Worm (Caenorhabditis elegans) whole organism, mixed stage, embryonic: ENCODE results near the gene Y7A9A.1.

Experiments used
- bed-3 ChIP-seq: fragments of 200-800 bp; sonication (Bioruptor generic); optimal IDR thresholded peaks from 3 replicates; lab custom pipeline; 2018; ENCODE audit warnings: mild to moderate bottlenecking, missing genetic modification characterization, moderate library complexity, missing compliant biosample characterization
- blmp-1 ChIP-seq: fragments of 150-350 bp; optimal IDR thresholded peaks from 2 replicates; lab custom pipeline; 2014; ENCODE audit warnings: missing biosample characterization, missing genetic modification characterization
- ceh-39 ChIP-seq: fragments of 150-350 bp; optimal IDR thresholded peaks from 2 replicates; lab custom pipeline; 2014; ENCODE audit warnings: missing biosample characterization, missing genetic modification characterization
- ceh-43 ChIP-seq: fragments of 200-800 bp; sonication (Bioruptor generic); optimal IDR thresholded peaks from 2 replicates; lab custom pipeline; 2018; ENCODE audit warnings: mild to moderate bottlenecking, missing genetic modification characterization, moderate library complexity, missing compliant biosample characterization
- ceh-83 ChIP-seq: fragments of 200-800 bp; sonication (Bioruptor generic); optimal IDR thresholded peaks from 2 replicates; lab custom pipeline; 2018; ENCODE audit warnings: mild to moderate bottlenecking, missing genetic modification characterization, missing compliant biosample characterization
- ces-1 ChIP-seq: fragments of 150-350 bp; optimal IDR thresholded peaks from 2 replicates; lab custom pipeline; 2014; ENCODE audit warnings: missing biosample characterization, missing genetic modification reagents, missing genetic modification characterization
- cnd-1 ChIP-seq: fragments of 200-800 bp; sonication (Bioruptor generic); optimal IDR thresholded peaks from 2 replicates; lab custom pipeline; 2018; ENCODE audit warnings: mild to moderate bottlenecking, missing genetic modification characterization, missing compliant biosample characterization
- drap-1 ChIP-seq: fragments of 200-800 bp; sonication (Bioruptor generic); optimal IDR thresholded peaks from 3 replicates; lab custom pipeline; 2018; ENCODE audit warnings: mild to moderate bottlenecking, missing genetic modification characterization, missing compliant biosample characterization
- elt-1 ChIP-seq: sonication (generic microtip); optimal IDR thresholded peaks from 2 replicates; lab custom pipeline; 2017; ENCODE audit warnings: missing genetic modification characterization, mild to moderate bottlenecking, missing compliant biosample characterization, antibody characterized with exemption, moderate library complexity, borderline replicate concordance; ENCODE audit not compliant: insufficient read depth
- flh-1 ChIP-seq: fragments of 200-800 bp; sonication (Bioruptor generic); optimal IDR thresholded peaks from 2 replicates; lab custom pipeline; 2018; ENCODE audit warnings: mild to moderate bottlenecking, missing genetic modification characterization, moderate library complexity, missing compliant biosample characterization
- ham-2 ChIP-seq: fragments of 200-800 bp; sonication (Bioruptor generic); optimal IDR thresholded peaks from 2 replicates; lab custom pipeline; 2018; ENCODE audit warnings: mild to moderate bottlenecking, missing genetic modification characterization, missing compliant biosample characterization
- hlh-1 ChIP-seq: fragments of 150-350 bp; optimal IDR thresholded peaks from 2 replicates; lab custom pipeline; 2014; ENCODE audit warnings: missing biosample characterization, missing genetic modification reagents, missing genetic modification characterization
- lin-13 ChIP-seq: fragments of 150-350 bp; optimal IDR thresholded peaks from 2 replicates; lab custom pipeline; 2014; ENCODE audit warnings: missing biosample characterization, missing genetic modification characterization
- lin-32 ChIP-seq: fragments of 200-800 bp; sonication (Bioruptor generic); optimal IDR thresholded peaks from 2 replicates; lab custom pipeline; 2018; ENCODE audit warnings: mild to moderate bottlenecking, missing genetic modification characterization, missing compliant biosample characterization
- mab-5 ChIP-seq: fragments of 150-350 bp; optimal IDR thresholded peaks from 2 replicates; lab custom pipeline; 2014; ENCODE audit warnings: missing biosample characterization, missing genetic modification characterization
- nhr-12 ChIP-seq: fragments of 150-350 bp; optimal IDR thresholded peaks from 2 replicates; lab custom pipeline; 2014; ENCODE audit warnings: missing biosample characterization, missing genetic modification characterization
- nhr-2 ChIP-seq: fragments of 150-350 bp; optimal IDR thresholded peaks from 2 replicates; lab custom pipeline; 2014; ENCODE audit warnings: missing biosample characterization, missing genetic modification characterization
- nhr-237 ChIP-seq: fragments of 150-350 bp; optimal IDR thresholded peaks from 2 replicates; lab custom pipeline; 2014; ENCODE audit warnings: missing biosample characterization, missing genetic modification characterization
- nhr-28 ChIP-seq: fragments of 150-350 bp; optimal IDR thresholded peaks from 2 replicates; lab custom pipeline; 2014; ENCODE audit warnings: missing biosample characterization, missing genetic modification characterization
- pha-4 ChIP-seq: fragments of 150-350 bp; optimal IDR thresholded peaks from 2 replicates; lab custom pipeline; 2018; ENCODE audit warnings: missing biosample characterization, missing genetic modification reagents, missing genetic modification characterization
- sem-2 ChIP-seq: fragments of 200-800 bp; sonication (Bioruptor generic); optimal IDR thresholded peaks from 2 replicates; lab custom pipeline; 2018; ENCODE audit warnings: mild to moderate bottlenecking, missing genetic modification characterization, missing compliant biosample characterization
- sptf-1 ChIP-seq: sonication (generic microtip); optimal IDR thresholded peaks from 2 replicates; lab custom pipeline; 2017; ENCODE audit warnings: mild to moderate bottlenecking, missing genetic modification characterization, moderate library complexity, missing compliant biosample characterization
- tbx-8 ChIP-seq: fragments of 200-800 bp; sonication (Bioruptor generic); optimal IDR thresholded peaks from 2 replicates; lab custom pipeline; 2018; ENCODE audit warnings: mild to moderate bottlenecking, missing genetic modification characterization, moderate library complexity, missing compliant biosample characterization
- unc-120 ChIP-seq: sonication (generic microtip); optimal IDR thresholded peaks from 2 replicates; lab custom pipeline; 2017; ENCODE audit warnings: missing genetic modification characterization, missing compliant biosample characterization; ENCODE audit not compliant: poor library complexity, severe bottlenecking
- unc-39 ChIP-seq: fragments of 150-350 bp; optimal IDR thresholded peaks from 2 replicates; lab custom pipeline; 2014; ENCODE audit warnings: missing biosample characterization, missing genetic modification characterization
- unc-62 ChIP-seq: fragments of 150-350 bp; optimal IDR thresholded peaks from 2 replicates; lab custom pipeline; 2014; ENCODE audit warnings: missing biosample characterization, missing genetic modification reagents, missing genetic modification characterization
- zip-8 ChIP-seq: fragments of 150-350 bp; optimal IDR thresholded peaks from 2 replicates; lab custom pipeline; 2014; ENCODE audit warnings: missing biosample characterization, missing genetic modification characterization
- ztf-11 ChIP-seq: fragments of 150-350 bp; optimal IDR thresholded peaks from 2 replicates; lab custom pipeline; 2014; ENCODE audit warnings: missing biosample characterization, missing genetic modification characterization

Gene Y7A9A.1

DNA sequence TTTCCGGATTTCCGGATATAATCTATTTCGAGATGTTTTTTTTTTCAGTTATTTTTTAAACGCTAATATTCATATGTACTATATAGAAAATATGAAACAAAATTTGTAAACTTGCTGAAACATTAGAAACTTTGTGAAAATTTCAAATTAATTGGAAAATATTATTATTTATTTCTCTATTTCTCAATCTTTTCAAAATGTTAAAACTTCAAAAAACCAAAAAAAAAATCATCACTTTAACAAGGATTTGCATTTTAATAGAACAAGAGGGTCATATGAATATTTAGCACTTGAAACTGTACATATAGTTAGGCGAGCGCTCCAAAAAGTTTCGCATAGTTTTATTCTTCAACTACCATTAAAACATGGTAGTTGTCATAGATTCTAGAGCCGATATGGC lies at the start of gene Y7A9A.1:
Gene Y7A9A.1 (plus strand): TSS at position 301 of the 400 bp plus-strand sequence.
- TF ChIP-seq sem-2 (GFP tag; lab: Kevin White, UChicago) (no peak), ham-2 (no peak), nhr-12 (no peak), sptf-1 (tag; lab: Kevin White, UChicago) (no peak), ces-1 (GFP tag; lab: Kevin White, UChicago) (no peak)

DNA sequence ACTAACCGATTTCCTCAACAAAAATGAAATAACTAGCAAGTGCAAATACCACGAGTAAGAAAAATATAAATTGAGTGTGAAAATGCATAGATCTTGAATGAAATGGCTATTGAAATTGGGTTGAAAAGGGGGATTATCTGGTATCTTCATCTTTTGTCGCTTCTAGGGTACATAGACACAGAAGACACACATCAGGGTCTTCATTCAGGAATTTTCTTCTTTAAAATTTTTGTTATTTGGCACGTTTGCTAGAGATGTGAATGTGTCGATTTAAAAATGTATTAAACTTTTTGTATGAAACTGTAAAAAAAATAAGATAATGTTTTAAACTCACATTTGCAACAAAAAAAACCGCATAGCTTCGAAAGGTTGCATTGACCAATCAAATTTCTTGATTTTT lies 49.8 kb upstream of the Y7A9A.1 start, which contains the start of gene Y105C5B.25:
Gene Y105C5B.25 (minus strand): TSS at position 101 of the 400 bp plus-strand sequence.
- TF ChIP-seq unc-62 (GFP tag; lab: Kevin White, UChicago) = no peak
- no peak for TF ChIP-seq tbx-8 (GFP tag; lab: Kevin White, UChicago)
- no peak for TF ChIP-seq ceh-83 (GFP tag; lab: Kevin White, UChicago)
- TF ChIP-seq hlh-1 (tag; lab: Kevin White, UChicago) = no peak
- TF ChIP-seq elt-1 (tag; lab: Kevin White, UChicago) = no peak
- TF ChIP-seq mab-5 = no peak
- no peak for TF ChIP-seq bed-3 (GFP tag; lab: Kevin White, UChicago)
- no peak for TF ChIP-seq unc-120 (tag; lab: Kevin White, UChicago)
- TF ChIP-seq pha-4 (tag; lab: Kevin White, UChicago) = no peak
- no peak for TF ChIP-seq lin-32 (GFP tag; lab: Kevin White, UChicago)
- TF ChIP-seq sem-2 (GFP tag; lab: Kevin White, UChicago) = no peak
- TF ChIP-seq nhr-28 = no peak
- TF ChIP-seq ceh-39 = no peak
- no peak for TF ChIP-seq blmp-1
- TF ChIP-seq nhr-2 = no peak
- no peak for TF ChIP-seq nhr-237
- no peak for TF ChIP-seq cnd-1 (tag; lab: Kevin White, UChicago)
- TF ChIP-seq zip-8 (tag; lab: Kevin White, UChicago) = no peak
- no peak for TF ChIP-seq lin-13 (tag; lab: Kevin White, UChicago)

DNA sequence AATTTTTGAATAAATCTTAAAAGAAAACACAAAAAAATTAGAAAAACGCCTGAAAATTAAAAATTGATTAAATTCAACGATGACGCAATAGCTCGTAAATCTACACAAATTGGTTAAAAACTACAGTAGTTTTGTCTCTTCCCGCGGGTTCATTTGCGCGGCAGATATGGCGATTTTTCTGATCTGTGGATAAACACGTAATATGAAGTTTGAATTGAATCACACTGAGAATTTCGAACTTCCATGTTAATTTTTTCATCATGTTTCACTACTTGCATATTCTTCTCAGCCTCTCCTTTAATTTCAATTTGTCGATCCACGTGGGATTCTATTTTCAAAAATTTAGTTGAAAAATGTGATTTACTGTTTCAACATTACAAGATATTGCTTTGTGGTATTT lies 29.5 kb upstream of the Y7A9A.1 start:
- peak; percentile 57 for TF ChIP-seq zip-8 (tag; lab: Kevin White, UChicago)
- TF ChIP-seq, all 35 proteins: peak for 1; not testable (repeated sequence) for 34

DNA sequence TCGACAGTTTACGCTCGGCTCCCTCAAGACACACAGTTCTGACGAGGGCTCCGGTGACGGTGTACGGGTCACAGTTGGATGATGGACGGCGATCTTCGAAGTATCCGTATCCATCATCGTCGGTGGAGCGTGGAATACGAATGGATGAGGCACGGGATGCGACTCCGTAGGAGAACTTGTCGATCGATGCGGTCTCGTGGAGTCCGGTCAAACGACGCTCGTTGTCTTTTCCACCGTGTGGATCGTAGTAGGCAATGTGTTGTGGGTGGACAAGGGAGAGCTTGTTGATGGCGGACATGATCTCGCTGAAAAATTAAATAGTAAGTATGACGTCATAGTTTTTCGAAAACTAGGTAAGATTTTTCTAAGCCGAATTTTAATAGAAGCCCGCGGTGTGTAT lies 28.9 kb upstream of the Y7A9A.1 start:
- TF ChIP-seq mab-5 (no peak), zip-8 (tag; lab: Kevin White, UChicago) (peak; percentile 80), bed-3 (GFP tag; lab: Kevin White, UChicago) (no peak), ztf-11 (tag; lab: Kevin White, UChicago) (no peak)

DNA sequence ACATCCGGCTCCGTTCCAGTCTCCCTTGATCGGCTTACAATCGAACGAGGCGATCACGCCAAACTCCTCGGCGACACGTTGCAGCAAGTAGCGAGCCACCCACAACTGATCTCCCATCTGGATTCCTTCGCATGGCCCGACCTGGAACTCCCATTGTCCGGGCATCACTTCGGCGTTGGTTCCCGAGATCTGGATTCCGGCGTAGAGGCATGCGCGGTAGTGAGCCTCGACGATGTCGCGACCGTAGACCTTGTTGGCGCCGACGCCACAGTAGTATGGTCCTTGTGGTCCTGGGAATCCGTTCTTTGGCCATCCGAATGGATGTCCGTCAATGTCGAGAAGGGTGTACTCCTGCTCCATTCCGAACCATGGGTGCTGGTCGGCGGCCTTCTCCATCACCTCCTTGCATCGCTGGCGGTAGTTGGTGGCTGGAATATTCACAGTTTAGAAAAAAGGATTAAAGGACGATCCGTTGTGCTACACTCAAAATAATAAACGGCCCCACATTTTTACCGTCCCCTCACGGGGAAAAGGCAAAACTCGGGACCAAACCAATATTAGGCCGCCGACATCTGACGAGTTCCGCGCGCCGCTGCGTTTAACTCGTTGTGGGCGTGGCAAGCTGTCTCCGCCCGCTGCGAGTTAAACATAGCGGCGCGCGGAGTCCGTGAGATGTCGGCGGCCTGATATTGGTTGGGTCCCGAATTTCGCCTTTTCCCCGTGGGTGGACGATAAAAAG lies 27.9 kb upstream of the Y7A9A.1 start:
- no peak for TF ChIP-seq nhr-12
- no peak for TF ChIP-seq unc-39
- TF ChIP-seq nhr-28 = no peak
- TF ChIP-seq lin-32 (GFP tag; lab: Kevin White, UChicago) = no peak
- TF ChIP-seq ham-2 = no peak
- TF ChIP-seq lin-13 (tag; lab: Kevin White, UChicago) = no peak
- TF ChIP-seq drap-1 (GFP tag; lab: Kevin White, UChicago) = no peak
- no peak for TF ChIP-seq pha-4 (tag; lab: Kevin White, UChicago)
- TF ChIP-seq bed-3 (GFP tag; lab: Kevin White, UChicago) = no peak
- no peak for TF ChIP-seq zip-8 (tag; lab: Kevin White, UChicago)
- no peak for TF ChIP-seq flh-1 (GFP tag; lab: Kevin White, UChicago)
- TF ChIP-seq blmp-1 = no peak
- TF ChIP-seq ceh-43 (GFP tag; lab: Kevin White, UChicago) = no peak
- no peak for TF ChIP-seq cnd-1 (tag; lab: Kevin White, UChicago)
